Fruit fly (Drosophila melanogaster) whole organism, embryonic: Measurements from ENCODE around the gene CG17264.

Experiments
- Aef1 ChIP-seq: fragments of 200-800 bp; sonication (Bioruptor generic); IDR thresholded peaks from 3 replicates; pipeline ENCODE4 v1.3.6; 2022; ENCODE audit warnings: missing biosample characterization, missing genetic modification characterization
- B-H1 ChIP-seq: fragments of 200-800 bp; sonication (Bioruptor generic); IDR thresholded peaks from 3 replicates; pipeline ENCODE4 v1.3.6; 2022; ENCODE audit warnings: missing biosample characterization, missing genetic modification characterization
- Bgb ChIP-seq: fragments of 200-800 bp; sonication (Bioruptor generic); IDR thresholded peaks from 2 replicates; pipeline ENCODE4 v1.3.6; 2022; ENCODE audit warnings: missing biosample characterization, missing genetic modification characterization; ENCODE audit not compliant: partially characterized antibody
- CG10366 ChIP-seq: fragments of 200-800 bp; sonication (Bioruptor generic); IDR thresholded peaks from 2 replicates; pipeline ENCODE4 v1.3.6; 2022; ENCODE audit warnings: missing biosample characterization, missing genetic modification characterization
- CG10543 ChIP-seq: fragments of 200-800 bp; sonication (Bioruptor generic); optimal IDR thresholded peaks from 3 replicates; lab custom pipeline; 2017; ENCODE audit warnings: missing biosample characterization, mild to moderate bottlenecking, missing genetic modification characterization, moderate library complexity
- CG11247 ChIP-seq: fragments of 200-800 bp; sonication (Bioruptor generic); IDR thresholded peaks from 2 replicates; pipeline ENCODE4 v1.3.6; 2022; ENCODE audit warnings: missing biosample characterization, missing genetic modification characterization
- CG12155 ChIP-seq: fragments of 200-800 bp; sonication (Bioruptor generic); optimal IDR thresholded peaks from 3 replicates; lab custom pipeline; 2016; ENCODE audit warnings: missing biosample characterization, missing genetic modification characterization
- CG1602 ChIP-seq: fragments of 200-800 bp; sonication (Bioruptor generic); optimal IDR thresholded peaks from 3 replicates; lab custom pipeline; 2016; ENCODE audit warnings: missing biosample characterization, missing genetic modification characterization
- CG17328 ChIP-seq: fragments of 200-800 bp; sonication (Bioruptor generic); IDR thresholded peaks from 2 replicates; pipeline ENCODE4 v1.3.6; 2022; ENCODE audit warnings: missing biosample characterization, missing genetic modification characterization
- CG18262 ChIP-seq: fragments of 200-800 bp; optimal IDR thresholded peaks from 3 replicates; lab custom pipeline; 2019; ENCODE audit warnings: missing biosample characterization, mild to moderate bottlenecking, missing genetic modification characterization, moderate library complexity
- CG18476 ChIP-seq: fragments of 200-800 bp; sonication (Bioruptor generic); optimal IDR thresholded peaks from 2 replicates; lab custom pipeline; 2016; ENCODE audit warnings: missing biosample characterization, mild to moderate bottlenecking, missing genetic modification characterization
- CG2678 ChIP-seq: fragments of 200-800 bp; sonication (Bioruptor generic); optimal IDR thresholded peaks from 3 replicates; lab custom pipeline; 2019; ENCODE audit warnings: missing biosample characterization, mild to moderate bottlenecking, missing genetic modification characterization, moderate library complexity
- CG30020 ChIP-seq: fragments of 200-800 bp; optimal IDR thresholded peaks from 2 replicates; lab custom pipeline; 2019; ENCODE audit warnings: missing biosample characterization, mild to moderate bottlenecking, missing genetic modification characterization, moderate library complexity
- CG33213 ChIP-seq: fragments of 200-800 bp; sonication (Bioruptor generic); optimal IDR thresholded peaks from 3 replicates; lab custom pipeline; 2016; ENCODE audit warnings: missing biosample characterization, missing genetic modification characterization
- CG3847 ChIP-seq: fragments of 200-800 bp; sonication (Bioruptor generic); IDR thresholded peaks from 2 replicates; pipeline ENCODE4 v1.3.6; 2022; ENCODE audit warnings: missing biosample characterization, missing genetic modification characterization
- CG3995 ChIP-seq: fragments of 200-800 bp; sonication (Bioruptor generic); optimal IDR thresholded peaks from 3 replicates; lab custom pipeline; 2016; ENCODE audit warnings: missing biosample characterization, missing genetic modification characterization
- CG5953 ChIP-seq: fragments of 200-800 bp; sonication (Bioruptor generic); IDR thresholded peaks from 2 replicates; pipeline ENCODE4 v1.3.6; 2022; ENCODE audit warnings: missing biosample characterization, missing genetic modification characterization
- CG6175 ChIP-seq: fragments of 200-800 bp; sonication (Bioruptor generic); IDR thresholded peaks from 3 replicates; pipeline ENCODE4 v1.3.6; 2022; ENCODE audit warnings: missing biosample characterization, missing genetic modification characterization
- CG6654 ChIP-seq: fragments of 200-800 bp; sonication (Bioruptor generic); optimal IDR thresholded peaks from 2 replicates; lab custom pipeline; 2017; ENCODE audit warnings: missing biosample characterization, mild to moderate bottlenecking, missing genetic modification characterization
- CG7372 ChIP-seq: fragments of 200-800 bp; sonication (Bioruptor generic); IDR thresholded peaks from 2 replicates; pipeline ENCODE4 v1.3.6; 2022; ENCODE audit warnings: missing biosample characterization, missing genetic modification characterization
- CG7987 ChIP-seq: fragments of 200-800 bp; sonication (Bioruptor generic); optimal IDR thresholded peaks from 2 replicates; lab custom pipeline; 2018; ENCODE audit warnings: missing biosample characterization, mild to moderate bottlenecking, missing genetic modification characterization, moderate library complexity
- CG8089 ChIP-seq: fragments of 200-800 bp; sonication (Bioruptor generic); optimal IDR thresholded peaks from 3 replicates; lab custom pipeline; 2016; ENCODE audit warnings: missing biosample characterization, missing genetic modification characterization
- CG8290 ChIP-seq, 3 experiments: fragments of 200-800 bp; sonication (Bioruptor generic); optimal IDR thresholded peaks; 2 replicates each; lab custom pipeline; 2016 to 2019; ENCODE audit warnings: missing biosample characterization in 3 of 3, missing genetic modification characterization in 3 of 3, mild to moderate bottlenecking in 2 of 3, moderate library complexity in 1 of 3
- CG9215 ChIP-seq: fragments of 200-800 bp; sonication (Bioruptor generic); IDR thresholded peaks from 2 replicates; pipeline ENCODE4 v1.3.6; 2022; ENCODE audit warnings: missing biosample characterization, missing genetic modification characterization
- Drgx ChIP-seq: fragments of 200-800 bp; sonication (Bioruptor generic); IDR thresholded peaks from 2 replicates; pipeline ENCODE4 v1.3.6; 2022; ENCODE audit warnings: missing biosample characterization, missing genetic modification characterization
- Hey ChIP-seq: fragments of 200-800 bp; sonication (Bioruptor generic); optimal IDR thresholded peaks from 3 replicates; lab custom pipeline; 2018; ENCODE audit warnings: missing biosample characterization, mild to moderate bottlenecking, missing genetic modification characterization
- Hr3 ChIP-seq: fragments of 200-800 bp; sonication (Bioruptor generic); optimal IDR thresholded peaks from 3 replicates; lab custom pipeline; 2016; ENCODE audit warnings: missing biosample characterization, missing genetic modification characterization
- MESR4 ChIP-seq: fragments of 200-800 bp; sonication (Bioruptor generic); optimal IDR thresholded peaks from 2 replicates; lab custom pipeline; 2018; ENCODE audit warnings: missing biosample characterization, mild to moderate bottlenecking, missing genetic modification characterization, moderate library complexity
- Spps ChIP-seq: fragments of 200-800 bp; sonication (Bioruptor generic); optimal IDR thresholded peaks from 2 replicates; lab custom pipeline; 2018; ENCODE audit warnings: missing biosample characterization, mild to moderate bottlenecking, missing genetic modification characterization
- Sry-δ ChIP-seq: fragments of 200-800 bp; sonication (Bioruptor generic); optimal IDR thresholded peaks from 2 replicates; lab custom pipeline; 2016; ENCODE audit warnings: missing biosample characterization, missing genetic modification characterization
- ap ChIP-seq: fragments of 200-800 bp; sonication (Bioruptor generic); IDR thresholded peaks from 2 replicates; pipeline ENCODE4 v1.3.6; 2022; ENCODE audit warnings: missing biosample characterization, missing genetic modification characterization
- ash1 ChIP-seq: fragments of 200-800 bp; sonication (Bioruptor generic); optimal IDR thresholded peaks from 2 replicates; lab custom pipeline; 2018; ENCODE audit warnings: missing biosample characterization, mild to moderate bottlenecking, missing genetic modification characterization
- cad ChIP-seq: fragments of >200 bp; optimal IDR thresholded peaks from 2 replicates; lab custom pipeline; 2017; ENCODE audit warnings: missing biosample characterization, missing genetic modification characterization
- cas ChIP-seq: fragments of 200-800 bp; sonication (Bioruptor generic); IDR thresholded peaks from 2 replicates; pipeline ENCODE4 v1.3.6; 2022; ENCODE audit warnings: missing biosample characterization, missing genetic modification characterization
- chinmo ChIP-seq: fragments of 200-800 bp; sonication (Bioruptor generic); IDR thresholded peaks from 4 replicates; pipeline ENCODE4 v1.3.6; 2022; ENCODE audit warnings: missing biosample characterization, missing genetic modification characterization; ENCODE audit not compliant: partially characterized antibody
- dpn ChIP-seq, 2 experiments: fragments of 200-800 bp; sonication (Bioruptor generic); optimal IDR thresholded peaks; 3 replicates each; lab custom pipeline; 2016; ENCODE audit warnings: missing biosample characterization in 2 of 2, missing genetic modification characterization in 2 of 2
- exex ChIP-seq: fragments of 200-800 bp; sonication (Bioruptor generic); optimal IDR thresholded peaks from 4 replicates; lab custom pipeline; 2018; ENCODE audit warnings: missing biosample characterization, mild to moderate bottlenecking, missing genetic modification characterization, moderate library complexity
- fd64A ChIP-seq: fragments of 200-800 bp; sonication (Bioruptor generic); optimal IDR thresholded peaks from 3 replicates; lab custom pipeline; 2018; ENCODE audit warnings: missing biosample characterization, mild to moderate bottlenecking, missing genetic modification characterization
- jing ChIP-seq: fragments of 200-800 bp; sonication (Bioruptor generic); optimal IDR thresholded peaks from 2 replicates; lab custom pipeline; 2018; ENCODE audit warnings: missing biosample characterization, mild to moderate bottlenecking, missing genetic modification characterization
- jumu ChIP-seq: fragments of 200-800 bp; sonication (Bioruptor generic); optimal IDR thresholded peaks from 3 replicates; lab custom pipeline; 2016; ENCODE audit warnings: missing biosample characterization, missing genetic modification characterization
- kah ChIP-seq: fragments of 200-800 bp; sonication (Bioruptor generic); optimal IDR thresholded peaks from 2 replicates; lab custom pipeline; 2018; ENCODE audit warnings: missing biosample characterization, mild to moderate bottlenecking, missing genetic modification characterization
- lbe ChIP-seq: fragments of 200-800 bp; sonication (Bioruptor generic); optimal IDR thresholded peaks from 2 replicates; lab custom pipeline; 2016; ENCODE audit warnings: missing biosample characterization, mild to moderate bottlenecking, missing genetic modification characterization
- nerfin-1 ChIP-seq: fragments of 200-800 bp; sonication (Bioruptor generic); optimal IDR thresholded peaks from 3 replicates; lab custom pipeline; 2019; ENCODE audit warnings: missing biosample characterization, mild to moderate bottlenecking, missing genetic modification characterization, moderate library complexity
- nmo ChIP-seq: fragments of 200-800 bp; sonication (Bioruptor generic); optimal IDR thresholded peaks from 2 replicates; lab custom pipeline; 2018; ENCODE audit warnings: missing biosample characterization, mild to moderate bottlenecking, missing genetic modification characterization, moderate library complexity
- otp ChIP-seq: fragments of 200-800 bp; sonication (Bioruptor generic); IDR thresholded peaks from 3 replicates; pipeline ENCODE4, ENCODE4 v1.3.6; 2022; ENCODE audit warnings: missing biosample characterization, missing genetic modification characterization
- pfk ChIP-seq: fragments of 200-800 bp; sonication (Bioruptor generic); optimal IDR thresholded peaks from 2 replicates; lab custom pipeline; 2018; ENCODE audit warnings: missing biosample characterization, mild to moderate bottlenecking, missing genetic modification characterization, moderate library complexity
- pita ChIP-seq: fragments of 200-800 bp; sonication (Bioruptor generic); optimal IDR thresholded peaks from 2 replicates; lab custom pipeline; 2017; ENCODE audit warnings: missing biosample characterization, mild to moderate bottlenecking, missing genetic modification characterization
- psq ChIP-seq: fragments of 200-800 bp; sonication (Bioruptor generic); optimal IDR thresholded peaks from 2 replicates; lab custom pipeline; 2017; ENCODE audit warnings: missing biosample characterization, missing genetic modification characterization
- ro ChIP-seq: fragments of 200-800 bp; sonication (Bioruptor generic); IDR thresholded peaks from 2 replicates; pipeline ENCODE4 v1.3.6; 2022; ENCODE audit warnings: missing biosample characterization, missing genetic modification characterization
- sisA ChIP-seq: fragments of 200-800 bp; sonication (Bioruptor generic); IDR thresholded peaks from 2 replicates; pipeline ENCODE4 v1.3.6; 2022; ENCODE audit warnings: missing biosample characterization, missing genetic modification characterization
- sob ChIP-seq: fragments of 200-800 bp; sonication (Bioruptor generic); IDR thresholded peaks from 2 replicates; pipeline ENCODE4 v1.3.6; 2022; ENCODE audit warnings: missing biosample characterization, missing genetic modification characterization

The CG17264 gene

dm6 chr2L:3037153-3037579, 18.9 kb downstream of the CG17264 start, which contains the start of the genes CG17260 and SerRS (continued):
- TF ChIP-seq sisA (GFP tag; lab: Robert Waterston, UW) (peak; percentile 94), ap (GFP tag; lab: Robert Waterston, UW) (peak; percentile 82), nmo (GFP tag; lab: Kevin White, UChicago) (peak; percentile 96), CG1602 (GFP tag; lab: Kevin White, UChicago) (peak; percentile 96), CG30020 (tag; lab: Kevin White, UChicago) (peak; percentile 77), CG3995 (GFP tag; lab: Kevin White, UChicago) (peak; percentile 73), Aef1 (GFP tag; lab: Robert Waterston, UW) (peak; percentile 91), dpn (GFP tag; optimal IDR thresholded peaks at IDR 0.05; lab: Kevin White, UChicago) (peak; percentile 95 to 96), CG12155 (GFP tag; lab: Kevin White, UChicago) (peak; percentile 94), CG6654 (peak; percentile 65), chinmo (GFP tag; lab: Robert Waterston, UW) (0 out of 4 replicates have a peak, but pooled peaks have one; percentile 26), otp (peak; percentile 68; the same call in 1 of the 3 replicates), kah (peak; percentile 69), CG10366 (GFP tag; lab: Robert Waterston, UW) (peak; percentile 90), lbe (GFP tag; lab: Kevin White, UChicago) (peak; percentile 93), B-H1 (peak; percentile 88), CG17328 (GFP tag; lab: Robert Waterston, UW) (peak; percentile 81), CG18262 (tag; lab: Kevin White, UChicago) (peak; percentile 91), exex (tag; lab: Kevin White, UChicago) (peak; percentile 72), CG11247 (GFP tag; lab: Robert Waterston, UW) (peak; percentile 88), pfk (GFP tag; lab: Kevin White, UChicago) (peak; percentile 29), CG2678 (tag; lab: Kevin White, UChicago) (peak; percentile 94), ash1 (GFP tag; lab: Kevin White, UChicago) (peak; percentile 8), sob (GFP tag; lab: Robert Waterston, UW) (peak; percentile 97), CG3847 (peak; percentile 95), CG8290 (GFP tag; optimal IDR thresholded peaks at IDR 0.05; lab: Kevin White, UChicago) (peak; percentile 88), CG8290 (tag; optimal IDR thresholded peaks at IDR 0.05; lab: Kevin White, UChicago) (peak; percentile 74 to 77), CG7372 (GFP tag; lab: Robert Waterston, UW) (peak; percentile 88), cas (peak; percentile 77; the same call in 1 of the 2 replicates), Spps (tag; lab: Kevin White, UChicago) (peak; percentile 85), fd64A (GFP tag; lab: Kevin White, UChicago) (no peak), Sry-δ (peak; percentile 66), Drgx (GFP tag; lab: Robert Waterston, UW) (peak; percentile 83), jing (peak; percentile 70), jumu (GFP tag; lab: Kevin White, UChicago) (peak; percentile 95), CG9215 (GFP tag; lab: Robert Waterston, UW) (peak; percentile 94), Hr3 (GFP tag; lab: Kevin White, UChicago) (peak; percentile 94), nerfin-1 (tag; lab: Kevin White, UChicago) (peak; percentile 87), CG18476 (peak; percentile 94), CG8089 (peak; percentile 83), MESR4 (GFP tag; lab: Kevin White, UChicago) (peak; percentile 69), cad (no peak), Bgb (GFP tag; lab: Robert Waterston, UW) (no peak), Hey (tag; lab: Kevin White, UChicago) (no peak), CG10543 (GFP tag; lab: Kevin White, UChicago) (peak; percentile 91), CG7987 (GFP tag; lab: Kevin White, UChicago) (peak; percentile 78), psq (GFP tag; lab: Kevin White, UChicago) (peak; percentile 90), CG6175 (GFP tag; lab: Robert Waterston, UW) (peak; percentile 82), CG5953 (GFP tag; lab: Robert Waterston, UW) (peak; percentile 63; the same call in 1 of the 2 replicates), CG33213 (GFP tag; lab: Kevin White, UChicago) (peak; percentile 84), ro (GFP tag; lab: Robert Waterston, UW) (peak; percentile 77), pita (GFP tag; lab: Kevin White, UChicago) (no peak)
